Fruit fly (Drosophila melanogaster) whole organism, embryonic: Measurements from ENCODE around the gene CG7579.

Source experiments
- Atf6 ChIP-seq: fragments of 200-800 bp; sonication (Bioruptor generic); IDR thresholded peaks from 2 replicates; pipeline ENCODE4 v1.3.6; 2022; ENCODE audit warnings: missing biosample characterization, missing genetic modification characterization
- Blimp-1 ChIP-seq: fragments of 200-800 bp; sonication (Bioruptor generic); optimal IDR thresholded peaks from 3 replicates; lab custom pipeline; 2018; ENCODE audit warnings: missing biosample characterization, missing genetic modification characterization, mild to moderate bottlenecking, moderate library complexity, missing genetic modification reagents
- Bteb2 ChIP-seq: fragments of 200-800 bp; sonication (Bioruptor generic); optimal IDR thresholded peaks from 2 replicates; lab custom pipeline; 2016; ENCODE audit warnings: missing biosample characterization, missing genetic modification characterization
- CG10267 ChIP-seq: fragments of 200-800 bp; sonication (Bioruptor generic); optimal IDR thresholded peaks from 2 replicates; lab custom pipeline; 2018; ENCODE audit warnings: missing biosample characterization, mild to moderate bottlenecking, missing genetic modification characterization, moderate library complexity
- CG10565 ChIP-seq: fragments of 200-800 bp; sonication (Bioruptor generic); optimal IDR thresholded peaks from 3 replicates; lab custom pipeline; 2016; ENCODE audit warnings: missing biosample characterization, mild to moderate bottlenecking, missing genetic modification characterization
- CG10959 ChIP-seq: fragments of 200-800 bp; sonication (Bioruptor generic); IDR thresholded peaks from 2 replicates; pipeline ENCODE4 v1.3.6; 2022; ENCODE audit warnings: missing biosample characterization, missing genetic modification characterization
- CG11695 ChIP-seq: fragments of 200-800 bp; sonication (Bioruptor generic); IDR thresholded peaks from 3 replicates; pipeline ENCODE4 v1.3.6; 2022; ENCODE audit warnings: missing biosample characterization, missing genetic modification characterization
- CG11723 ChIP-seq: fragments of 200-800 bp; sonication (Bioruptor generic); optimal IDR thresholded peaks from 2 replicates; lab custom pipeline; 2017; ENCODE audit warnings: missing biosample characterization, mild to moderate bottlenecking, missing genetic modification characterization
- CG13296 ChIP-seq: fragments of 200-800 bp; sonication (Bioruptor generic); optimal IDR thresholded peaks from 3 replicates; lab custom pipeline; 2018; ENCODE audit warnings: missing biosample characterization, mild to moderate bottlenecking, missing genetic modification characterization
- CG14050 ChIP-seq: fragments of 200-800 bp; sonication (Bioruptor generic); IDR thresholded peaks from 3 replicates; pipeline ENCODE4 v1.3.6; 2022; ENCODE audit warnings: missing biosample characterization, missing genetic modification characterization
- CG14441 ChIP-seq: fragments of 200-800 bp; sonication (Bioruptor generic); IDR thresholded peaks from 2 replicates; pipeline ENCODE4 v1.3.6; 2022; ENCODE audit warnings: missing biosample characterization, missing genetic modification characterization
- CG1529 ChIP-seq: fragments of 200-800 bp; sonication (Bioruptor generic); optimal IDR thresholded peaks from 3 replicates; lab custom pipeline; 2018; ENCODE audit warnings: missing biosample characterization, missing genetic modification characterization
- CG18011 ChIP-seq: fragments of 200-800 bp; sonication (Bioruptor generic); optimal IDR thresholded peaks from 2 replicates; lab custom pipeline; 2017; ENCODE audit warnings: missing biosample characterization, missing genetic modification characterization, mild to moderate bottlenecking, moderate library complexity, missing genotype
- CG1832 ChIP-seq: fragments of 200-800 bp; sonication (Bioruptor generic); optimal IDR thresholded peaks from 2 replicates; lab custom pipeline; 2017; ENCODE audit warnings: missing biosample characterization, mild to moderate bottlenecking, missing genetic modification characterization, inconsistent platforms
- CG2116 ChIP-seq: fragments of 200-800 bp; sonication (Bioruptor generic); optimal IDR thresholded peaks from 3 replicates; lab custom pipeline; 2018; ENCODE audit warnings: missing biosample characterization, mild to moderate bottlenecking, missing genetic modification characterization
- CG31441 ChIP-seq: fragments of 200-800 bp; sonication (Bioruptor generic); IDR thresholded peaks from 2 replicates; pipeline ENCODE4 v1.3.6; 2022; ENCODE audit warnings: missing biosample characterization, missing genetic modification characterization
- CG34422 ChIP-seq: fragments of 200-800 bp; sonication (Bioruptor generic); IDR thresholded peaks from 3 replicates; pipeline ENCODE4 v1.3.6; 2022; ENCODE audit warnings: missing biosample characterization, missing genetic modification characterization
- CG6254 ChIP-seq: fragments of 200-800 bp; sonication (Bioruptor generic); optimal IDR thresholded peaks from 3 replicates; lab custom pipeline; 2017; ENCODE audit warnings: mild to moderate bottlenecking, missing biosample characterization, missing genetic modification reagents, missing genetic modification characterization
- CG6683 ChIP-seq: fragments of 200-800 bp; sonication (Bioruptor generic); optimal IDR thresholded peaks from 2 replicates; lab custom pipeline; 2017; ENCODE audit warnings: missing biosample characterization, mild to moderate bottlenecking, missing genetic modification characterization, missing genetic modification reagents
- CG6813 ChIP-seq: fragments of 200-800 bp; sonication (Bioruptor generic); optimal IDR thresholded peaks from 2 replicates; lab custom pipeline; 2017; ENCODE audit warnings: missing biosample characterization, missing genetic modification characterization, mild to moderate bottlenecking, moderate library complexity, missing genetic modification reagents
- CG7745 ChIP-seq: fragments of 200-800 bp; sonication (Bioruptor generic); optimal IDR thresholded peaks from 2 replicates; lab custom pipeline; 2018; ENCODE audit warnings: missing biosample characterization, mild to moderate bottlenecking, missing genetic modification characterization, moderate library complexity
- CG7963 ChIP-seq: fragments of 200-800 bp; sonication (Bioruptor generic); IDR thresholded peaks from 3 replicates; pipeline ENCODE4 v1.3.6; 2022; ENCODE audit warnings: missing biosample characterization, missing genetic modification characterization; ENCODE audit not compliant: partially characterized antibody
- CG8281 ChIP-seq: fragments of 200-800 bp; sonication (Bioruptor generic); optimal IDR thresholded peaks from 2 replicates; lab custom pipeline; 2018; ENCODE audit warnings: missing biosample characterization, mild to moderate bottlenecking, missing genetic modification characterization, moderate library complexity
- CG9797 ChIP-seq: fragments of 200-800 bp; sonication (Bioruptor generic); optimal IDR thresholded peaks from 3 replicates; lab custom pipeline; 2018; ENCODE audit warnings: missing biosample characterization, mild to moderate bottlenecking, missing genetic modification characterization
- D ChIP-seq, 2 experiments: fragments of 200-800 bp in 1 of 2; fragments of >200 bp in 1 of 2; sonication (Bioruptor generic) in 1 of 2; optimal IDR thresholded peaks; 2 replicates in 1 of 2; 3 replicates in 1 of 2; lab custom pipeline; 2017; ENCODE audit warnings: mild to moderate bottlenecking in 1 of 2, missing biosample characterization in 1 of 2, missing genetic modification characterization in 1 of 2, missing genetic modification reagents in 1 of 2
- HmgD ChIP-seq: fragments of 200-800 bp; sonication (Bioruptor generic); optimal IDR thresholded peaks from 3 replicates; lab custom pipeline; 2016; ENCODE audit warnings: missing biosample characterization, missing genetic modification characterization
- Lhr ChIP-seq: fragments of 200-800 bp; sonication (Bioruptor generic); optimal IDR thresholded peaks from 3 replicates; lab custom pipeline; 2017; ENCODE audit warnings: mild to moderate bottlenecking, missing biosample characterization, missing genetic modification reagents, missing genetic modification characterization
- Mes4 ChIP-seq: fragments of 200-800 bp; sonication (Bioruptor generic); optimal IDR thresholded peaks from 2 replicates; lab custom pipeline; 2016; ENCODE audit warnings: missing biosample characterization, missing genetic modification characterization
- Oli ChIP-seq: fragments of 200-800 bp; sonication (Bioruptor generic); optimal IDR thresholded peaks from 2 replicates; lab custom pipeline; 2018; ENCODE audit warnings: missing biosample characterization, mild to moderate bottlenecking, missing genetic modification characterization, moderate library complexity
- Poxn ChIP-seq: fragments of 200-800 bp; sonication (Bioruptor generic); IDR thresholded peaks from 2 replicates; pipeline ENCODE4 v1.3.6; 2022; ENCODE audit warnings: missing biosample characterization, missing genetic modification characterization
- Side ChIP-seq: fragments of 200-800 bp; sonication (Bioruptor generic); optimal IDR thresholded peaks from 2 replicates; lab custom pipeline; 2016; ENCODE audit warnings: missing biosample characterization, missing genetic modification characterization
- Sry-δ ChIP-seq: fragments of 200-800 bp; sonication (Bioruptor generic); optimal IDR thresholded peaks from 2 replicates; lab custom pipeline; 2016; ENCODE audit warnings: missing biosample characterization, missing genetic modification characterization
- ara ChIP-seq: fragments of 200-800 bp; sonication (Bioruptor generic); IDR thresholded peaks from 2 replicates; pipeline ENCODE4 v1.3.6; 2022; ENCODE audit warnings: missing biosample characterization, missing genetic modification characterization
- bbx ChIP-seq: fragments of 200-800 bp; sonication (Bioruptor generic); IDR thresholded peaks from 2 replicates; pipeline ENCODE4 v1.3.6; 2022; ENCODE audit warnings: missing biosample characterization, missing genetic modification characterization; ENCODE audit not compliant: partially characterized antibody
- bcd ChIP-seq: fragments of 200-800 bp; sonication (Bioruptor generic); optimal IDR thresholded peaks from 2 replicates; lab custom pipeline; 2017; ENCODE audit warnings: missing biosample characterization, mild to moderate bottlenecking, missing genetic modification characterization
- bigmax ChIP-seq: fragments of 200-800 bp; sonication (Bioruptor generic); optimal IDR thresholded peaks from 2 replicates; lab custom pipeline; 2018; ENCODE audit warnings: missing biosample characterization, mild to moderate bottlenecking, missing genetic modification characterization
- bsh ChIP-seq, 2 experiments: fragments of 200-800 bp; sonication (Bioruptor generic); optimal IDR thresholded peaks; 2 replicates each; lab custom pipeline; 2017 to 2018; ENCODE audit warnings: mild to moderate bottlenecking in 2 of 2, missing biosample characterization in 2 of 2, missing genetic modification characterization in 2 of 2, moderate library complexity in 1 of 2
- cato ChIP-seq: fragments of 200-800 bp; sonication (Bioruptor generic); optimal IDR thresholded peaks from 2 replicates; lab custom pipeline; 2016; ENCODE audit warnings: missing biosample characterization, missing genetic modification characterization, borderline replicate concordance
- dan ChIP-seq: fragments of 200-800 bp; sonication (Bioruptor generic); IDR thresholded peaks from 2 replicates; pipeline ENCODE4 v1.3.6; 2022; ENCODE audit warnings: missing biosample characterization, missing genetic modification characterization
- danr ChIP-seq: fragments of 200-800 bp; sonication (Bioruptor generic); IDR thresholded peaks from 2 replicates; pipeline ENCODE4 v1.3.6; 2022; ENCODE audit warnings: missing biosample characterization, missing genetic modification characterization
- gsb-n ChIP-seq: fragments of 200-800 bp; sonication (Bioruptor generic); optimal IDR thresholded peaks from 3 replicates; lab custom pipeline; 2018; ENCODE audit warnings: missing biosample characterization, mild to moderate bottlenecking, missing genetic modification characterization
- inv ChIP-seq: fragments of 200-800 bp; sonication (Bioruptor generic); IDR thresholded peaks from 2 replicates; pipeline ENCODE4 v1.3.6; 2022; ENCODE audit warnings: missing biosample characterization, missing genetic modification characterization; ENCODE audit not compliant: partially characterized antibody
- kni ChIP-seq: fragments of 200-800 bp; sonication (Bioruptor generic); optimal IDR thresholded peaks from 3 replicates; lab custom pipeline; 2017; ENCODE audit warnings: mild to moderate bottlenecking, missing biosample characterization, missing genetic modification reagents, missing genetic modification characterization
- phol ChIP-seq: fragments of 200-800 bp; sonication (Bioruptor generic); optimal IDR thresholded peaks from 3 replicates; lab custom pipeline; 2018; ENCODE audit warnings: missing biosample characterization, mild to moderate bottlenecking, missing genetic modification characterization, moderate library complexity
- prd ChIP-seq, 3 experiments: fragments of >200 bp in 2 of 3; fragments of 200-800 bp in 1 of 3; sonication (Bioruptor generic) in 1 of 3; optimal IDR thresholded peaks in 2 of 3; IDR thresholded peaks in 1 of 3; 2 replicates in 2 of 3; 3 replicates in 1 of 3; pipeline versions ENCODE4 v1.3.6 to Lab custom; 2017 to 2022; ENCODE audit warnings: missing biosample characterization in 1 of 3, missing genetic modification characterization in 1 of 3
- seq ChIP-seq: fragments of 200-800 bp; sonication (Bioruptor generic); IDR thresholded peaks from 2 replicates; pipeline ENCODE4 v1.3.6; 2022; ENCODE audit warnings: missing biosample characterization, missing genetic modification characterization
- stwl ChIP-seq: fragments of 200-800 bp; sonication (Bioruptor generic); optimal IDR thresholded peaks from 3 replicates; lab custom pipeline; 2018; ENCODE audit warnings: missing biosample characterization, mild to moderate bottlenecking, missing genetic modification characterization, moderate library complexity

Gene CG7579

DNA sequence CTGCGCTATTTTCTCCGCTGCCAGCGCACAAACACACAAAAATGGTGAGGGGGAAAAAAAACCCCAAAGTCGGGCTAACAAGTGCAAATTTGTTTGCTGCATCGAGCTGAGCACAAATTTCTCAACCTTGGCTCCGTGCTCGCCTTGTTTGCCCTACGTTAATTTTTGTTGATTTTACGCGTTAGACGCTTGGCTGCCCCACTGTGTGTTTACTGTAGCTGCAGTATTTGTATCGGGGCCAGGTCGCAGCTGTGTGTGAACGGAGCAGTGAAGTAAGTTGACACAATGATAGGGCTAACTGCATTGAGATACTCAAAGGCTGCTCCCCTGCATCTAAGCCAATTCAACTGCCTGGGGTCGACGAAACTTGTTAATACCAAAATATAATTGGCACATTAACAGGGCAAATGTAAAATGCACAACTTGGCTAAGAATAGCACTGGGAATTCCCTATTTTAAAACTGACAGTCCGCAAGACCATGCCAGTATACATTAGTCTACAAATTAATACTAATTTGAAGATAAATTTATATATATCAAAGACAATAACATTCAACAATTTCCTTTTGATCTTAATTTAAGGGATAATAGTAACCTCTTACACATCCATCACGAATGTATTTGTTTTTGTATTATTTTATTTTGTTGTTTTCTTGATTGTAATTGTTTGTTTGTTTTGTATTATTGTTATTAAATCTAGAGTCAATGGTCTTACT, 32.7 kb upstream of the CG7579 start, which contains the start of gene CG42571 (continued):
- TF ChIP-seq Lhr (GFP tag; lab: Kevin White, UChicago) (peak; percentile 41), CG31441 (GFP tag; lab: Robert Waterston, UW) (peak; percentile 16; the same call in 1 of the 2 replicates), phol (tag; lab: Kevin White, UChicago) (no peak), Blimp-1 (GFP tag; lab: Kevin White, UChicago) (peak; percentile 50), dan (GFP tag; lab: Robert Waterston, UW) (no peak), Sry-δ (no peak), CG1832 (GFP tag; lab: Kevin White, UChicago) (no peak), seq (GFP tag; lab: Robert Waterston, UW) (peak; percentile 66; the same call in 1 of the 2 replicates), CG14050 (no peak), CG7745 (peak; percentile 67), CG10565 (GFP tag; lab: Kevin White, UChicago) (no peak), Mes4 (GFP tag; lab: Kevin White, UChicago) (peak; percentile 40), CG8281 (tag; lab: Kevin White, UChicago) (peak; percentile 19), cato (GFP tag; lab: Kevin White, UChicago) (no peak), bbx (GFP tag; lab: Robert Waterston, UW) (no peak), CG7963 (GFP tag; lab: Robert Waterston, UW) (no peak), CG1529 (GFP tag; lab: Kevin White, UChicago) (peak; percentile 61), CG11695 (peak; percentile 42; the same call in 1 of the 3 replicates), CG18011 (GFP tag; lab: Kevin White, UChicago) (peak; percentile 39), Bteb2 (GFP tag; lab: Kevin White, UChicago) (no peak), D (optimal IDR thresholded peaks at IDR 0.05; lab: Kevin White, UChicago) (no peak), D (GFP tag; optimal IDR thresholded peaks at IDR 0.05; lab: Kevin White, UChicago) (peak; percentile 23), HmgD (no peak), CG9797 (GFP tag; lab: Kevin White, UChicago) (no peak), bsh (GFP tag; optimal IDR thresholded peaks at IDR 0.05; lab: Kevin White, UChicago) (peak in 1 of 2 experiments; percentile 58), kni (peak; percentile 82), CG13296 (GFP tag; lab: Kevin White, UChicago) (no peak), danr (GFP tag; lab: Robert Waterston, UW) (no peak), stwl (peak; percentile 0), prd (optimal IDR thresholded peaks at IDR 0.05; lab: Kevin White, UChicago) (no peak), prd (GFP tag; IDR thresholded peaks at IDR 0.05; lab: Robert Waterston, UW) (peak; percentile 35; the same call in 1 of the 3 replicates), bcd (GFP tag; lab: Kevin White, UChicago) (peak; percentile 15), CG11723 (GFP tag; lab: Kevin White, UChicago) (peak; percentile 23), CG34422 (no peak), CG6254 (GFP tag; lab: Kevin White, UChicago) (peak; percentile 48), Oli (tag; lab: Kevin White, UChicago) (peak; percentile 20), Side (GFP tag; lab: Kevin White, UChicago) (peak; percentile 6), CG2116 (GFP tag; lab: Kevin White, UChicago) (peak; percentile 15), Poxn (GFP tag; lab: Robert Waterston, UW) (no peak), Atf6 (peak; percentile 22; the same call in 1 of the 2 replicates), CG10959 (GFP tag; lab: Robert Waterston, UW) (0 out of 2 replicates have a peak, but pooled peaks have one; percentile 18), ara (GFP tag; lab: Robert Waterston, UW) (peak; percentile 63; the same call in 1 of the 2 replicates), bigmax (no peak), CG6683 (GFP tag; lab: Kevin White, UChicago) (no peak), inv (GFP tag; lab: Robert Waterston, UW) (no peak), CG10267 (tag; lab: Kevin White, UChicago) (no peak), CG14441 (GFP tag; lab: Robert Waterston, UW) (no peak), gsb-n (peak; percentile 70), CG6813 (GFP tag; lab: Kevin White, UChicago) (peak; percentile 71)
